Worm (Caenorhabditis elegans) whole organism, L4/young adult: ENCODE results near the gene Y64G10A.10.

ENCODE experiments used
- W03F9.2 ChIP-seq: fragments of 150-350 bp; optimal IDR thresholded peaks from 2 replicates; lab custom pipeline; 2014; ENCODE audit warnings: missing biosample characterization, missing genetic modification characterization
- dao-5 ChIP-seq: sonication (generic microtip); optimal IDR thresholded peaks from 2 replicates; lab custom pipeline; 2016; ENCODE audit warnings: missing genotype, missing genetic modification characterization, moderate library complexity, missing compliant biosample characterization
- him-1 ChIP-seq: sonication (generic microtip); optimal IDR thresholded peaks from 2 replicates; lab custom pipeline; 2016; ENCODE audit warnings: missing genotype, missing genetic modification reagents, missing genetic modification characterization, missing compliant biosample characterization

The Y64G10A.10 gene

DNA sequence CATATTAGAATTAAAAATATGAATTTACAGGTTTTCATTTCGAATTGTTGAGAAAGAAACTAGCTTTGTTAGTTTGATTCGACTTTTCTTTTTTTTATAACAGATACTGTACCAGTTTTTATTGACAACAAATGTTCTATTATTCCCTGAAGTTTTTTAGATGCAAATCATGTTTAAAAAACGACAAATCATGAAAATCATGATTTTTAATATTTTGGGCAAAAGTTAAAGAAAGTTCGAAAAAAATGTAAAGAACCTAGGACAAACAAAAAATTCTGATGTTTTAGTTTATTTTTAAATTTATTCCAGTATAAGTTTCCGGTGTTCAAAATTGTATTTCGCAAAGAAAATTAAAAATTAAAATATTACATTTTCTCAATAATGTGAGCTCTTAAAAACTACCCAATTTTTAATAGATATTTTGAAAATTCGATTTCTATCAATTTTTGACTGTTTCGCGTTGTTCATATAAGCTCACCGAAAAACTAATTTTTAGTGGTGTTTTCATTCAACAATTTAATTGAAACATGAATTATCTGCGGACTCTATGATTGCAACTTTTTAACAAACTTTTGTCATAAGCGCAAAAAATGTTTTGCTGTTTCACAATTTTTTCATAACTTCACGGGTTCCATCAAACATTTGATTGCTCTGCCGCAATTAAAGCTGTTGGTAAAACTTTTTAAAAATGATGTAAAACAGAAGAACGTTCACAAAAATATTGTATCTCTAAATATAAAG, at the start of gene Y64G10A.10:
TSS of gene Y64G10A.10 (minus strand) at position 51 of the 741 bp plus-strand sequence.
- TF ChIP-seq W03F9.2 (tag; lab: Kevin White, UChicago): no peak
- TF ChIP-seq him-1 (tag; lab: Kevin White, UChicago): no peak
- no peak for TF ChIP-seq dao-5 (tag; lab: Kevin White, UChicago)

DNA sequence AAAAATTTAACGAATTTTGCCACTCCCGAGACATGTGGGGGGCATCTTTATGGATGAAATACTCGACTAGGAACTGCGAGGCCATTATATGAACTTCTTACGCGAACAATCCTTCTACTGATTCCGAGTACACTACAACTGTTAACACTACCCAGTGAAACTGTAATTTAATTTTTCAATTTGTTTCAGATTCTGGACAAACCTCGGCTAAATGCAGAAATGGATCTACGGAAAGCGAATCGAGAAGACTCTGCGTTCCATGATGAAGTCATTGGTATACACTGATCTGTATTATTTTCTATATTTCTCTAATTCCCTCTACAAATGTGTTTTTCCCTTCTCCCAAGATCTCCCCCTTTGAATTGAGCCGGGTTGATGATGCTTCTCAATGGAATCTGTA, 43.7 kb upstream of the Y64G10A.10 start:
- no peak for TF ChIP-seq dao-5 (tag; lab: Kevin White, UChicago)
- TF ChIP-seq W03F9.2 (tag; lab: Kevin White, UChicago): no peak
- no peak for TF ChIP-seq him-1 (tag; lab: Kevin White, UChicago)

DNA sequence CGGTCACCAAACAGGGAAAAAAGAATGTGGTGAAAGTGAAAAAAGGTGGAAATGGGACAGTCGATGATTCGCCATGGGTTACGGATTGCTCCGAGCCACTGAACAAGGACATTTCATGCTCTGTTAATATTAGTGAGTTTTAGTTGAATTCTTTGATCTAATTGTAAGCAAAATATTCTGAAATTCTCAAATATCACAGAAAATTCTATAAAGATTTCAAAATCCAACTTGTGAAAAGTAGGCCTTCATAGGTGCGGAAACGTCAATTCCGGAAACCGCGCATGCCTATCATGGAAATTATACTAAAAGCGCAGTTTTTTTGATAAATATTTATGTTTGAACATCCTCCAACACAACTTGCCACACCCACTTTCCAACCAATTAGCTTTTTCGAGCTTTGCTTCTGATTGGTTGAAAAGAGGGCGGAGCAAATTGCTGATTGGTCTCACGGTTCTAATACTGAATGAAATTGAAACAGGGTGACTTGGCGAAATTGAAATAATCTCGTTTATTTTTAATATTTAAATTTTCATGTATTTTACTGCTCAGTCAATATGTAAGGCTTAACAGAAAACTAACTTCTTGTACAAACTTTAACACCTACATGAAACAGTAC, 35.6 kb upstream of the Y64G10A.10 start:
- TF ChIP-seq dao-5 (tag; lab: Kevin White, UChicago) (no peak), him-1 (tag; lab: Kevin White, UChicago) (no peak), W03F9.2 (tag; lab: Kevin White, UChicago) (no peak)

- TF ChIP-seq W03F9.2 (tag; lab: Kevin White, UChicago) (no peak), him-1 (tag; lab: Kevin White, UChicago) (no peak)
These were observed 34.9 kb upstream of the Y64G10A.10 start, which contains the start of gene ilcr-1 for ce11 chrIV:14276160-14276559. TSS of gene ilcr-1 (plus strand) at chrIV:14276460.

ce11 chrIV:14274834-14275233, 33.6 kb upstream of the Y64G10A.10 start:
- TF ChIP-seq him-1 (tag; lab: Kevin White, UChicago) (no peak), W03F9.2 (tag; lab: Kevin White, UChicago) (no peak), dao-5 (tag; lab: Kevin White, UChicago) (no peak)

DNA sequence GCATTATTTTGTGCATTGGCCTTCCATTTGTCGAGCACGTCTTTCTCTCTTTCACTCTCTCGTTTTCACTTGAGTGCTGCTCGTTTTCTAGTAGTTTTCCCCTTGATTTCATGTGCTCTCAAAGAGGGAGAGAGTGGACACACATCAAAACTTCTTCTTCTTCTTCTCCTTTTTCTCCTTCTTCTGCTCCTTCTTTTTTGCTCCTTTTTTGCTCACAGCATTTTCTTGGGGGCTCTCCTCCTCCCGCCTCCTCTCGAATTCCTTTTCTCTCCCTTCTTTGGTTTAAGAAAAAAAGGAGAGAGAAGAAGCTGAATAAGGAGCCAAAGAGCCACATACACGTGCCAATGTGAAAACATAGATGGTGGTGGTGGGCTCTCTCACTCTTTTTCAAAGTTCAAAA, 31.3 kb upstream of the Y64G10A.10 start:
- TF ChIP-seq him-1 (tag; lab: Kevin White, UChicago) (peak; percentile 72), dao-5 (tag; lab: Kevin White, UChicago) (no peak)

ce11 chrIV:14269932-14270331, 28.7 kb upstream of the Y64G10A.10 start:
- TF ChIP-seq him-1 (tag; lab: Kevin White, UChicago) (no peak), dao-5 (tag; lab: Kevin White, UChicago) (no peak), W03F9.2 (tag; lab: Kevin White, UChicago) (no peak)

DNA sequence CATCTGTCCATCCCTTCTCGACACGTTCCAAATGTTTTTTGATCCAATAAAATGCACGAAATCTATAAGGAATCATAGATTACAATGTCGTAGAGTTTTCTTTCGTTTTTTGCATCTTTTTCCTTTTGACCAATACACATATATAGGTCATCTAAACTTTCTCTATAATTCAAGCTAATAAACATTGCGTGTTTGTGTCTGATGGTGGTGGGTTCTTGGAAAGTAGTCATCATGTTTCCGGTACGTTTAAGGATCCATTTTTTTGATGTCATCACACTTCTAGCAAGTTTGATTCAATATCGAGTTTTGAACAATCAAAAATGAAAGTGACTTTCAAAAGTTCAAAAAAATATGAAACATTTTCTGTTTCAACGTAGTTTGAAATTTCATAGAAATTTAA, 27.6 kb upstream of the Y64G10A.10 start:
- TF ChIP-seq him-1 (tag; lab: Kevin White, UChicago) (no peak), W03F9.2 (tag; lab: Kevin White, UChicago) (no peak), dao-5 (tag; lab: Kevin White, UChicago) (no peak)

DNA sequence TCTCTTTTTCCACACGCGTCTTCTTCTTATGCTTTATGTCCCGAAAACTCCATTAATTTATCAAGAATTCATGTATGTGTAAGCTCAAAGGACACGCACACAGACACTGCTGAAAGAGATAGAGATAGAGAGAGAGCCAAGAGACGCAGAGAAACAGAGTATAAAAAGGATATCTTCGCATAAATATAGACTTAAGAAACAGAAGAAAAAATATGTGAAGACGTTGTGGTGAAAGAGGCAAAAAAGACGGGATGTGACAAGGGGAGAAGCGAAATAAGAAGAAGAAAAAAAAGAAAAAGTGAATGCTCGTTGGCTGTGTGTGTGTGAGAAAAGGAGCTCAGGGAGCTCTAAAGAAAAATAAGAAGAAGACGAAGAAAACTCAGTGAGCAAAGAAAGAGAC, 19.5 kb upstream of the Y64G10A.10 start:
- TF ChIP-seq him-1 (tag; lab: Kevin White, UChicago) (peak; percentile 77), dao-5 (tag; lab: Kevin White, UChicago) (no peak)

DNA sequence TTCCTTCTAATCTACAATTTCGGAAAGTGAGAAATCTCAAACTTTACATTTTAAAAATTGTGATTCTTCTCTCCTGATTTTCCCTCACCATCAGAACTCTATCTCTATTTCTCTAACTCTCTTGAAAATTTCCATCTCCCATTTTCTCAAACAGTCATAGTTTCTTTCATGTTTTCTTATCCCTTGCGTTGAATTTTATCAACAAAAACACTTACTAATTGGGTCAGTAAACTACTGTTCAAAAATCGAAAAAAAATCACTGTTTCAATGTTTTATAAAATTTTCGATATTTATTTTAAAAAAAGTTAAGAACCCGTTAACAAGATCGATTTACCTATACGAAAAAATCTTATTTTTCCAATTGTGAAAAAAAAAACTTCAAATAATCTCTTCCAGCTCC, 18.0 kb upstream of the Y64G10A.10 start:
- TF ChIP-seq dao-5 (tag; lab: Kevin White, UChicago) (no peak), W03F9.2 (tag; lab: Kevin White, UChicago) (no peak), him-1 (tag; lab: Kevin White, UChicago) (no peak)

ce11 chrIV:14257528-14257927, 16.3 kb upstream of the Y64G10A.10 start:
- TF ChIP-seq W03F9.2 (tag; lab: Kevin White, UChicago) (no peak), him-1 (tag; lab: Kevin White, UChicago) (no peak), dao-5 (tag; lab: Kevin White, UChicago) (no peak)

- TF ChIP-seq dao-5 (tag; lab: Kevin White, UChicago) (no peak), W03F9.2 (tag; lab: Kevin White, UChicago) (no peak), him-1 (tag; lab: Kevin White, UChicago) (no peak)
These were observed 14.4 kb upstream of the Y64G10A.10 start for ce11 chrIV:14255605-14256004.

DNA sequence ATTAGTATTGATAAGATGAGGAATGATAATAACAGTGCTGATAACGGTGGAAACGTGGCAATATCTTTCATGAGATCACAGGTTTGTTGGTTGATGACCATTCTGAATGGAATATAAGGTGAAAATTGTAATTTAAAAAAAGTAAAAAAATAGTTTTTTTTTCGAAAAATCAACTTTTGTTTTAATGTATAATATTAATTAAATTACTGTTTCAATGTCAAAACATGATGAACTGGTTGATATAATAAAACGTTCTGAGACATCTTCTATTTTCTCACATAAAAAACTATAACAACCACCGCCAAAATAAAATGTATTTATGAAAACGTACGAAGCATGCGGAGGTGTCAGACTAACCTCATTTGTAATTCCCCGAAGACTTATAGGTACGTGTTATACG, 8.9 kb upstream of the Y64G10A.10 start, which contains the start of gene srab-24:
TSS of gene srab-24 (minus strand) at position 101 of the 400 bp plus-strand sequence.
- TF ChIP-seq W03F9.2 (tag; lab: Kevin White, UChicago): no peak
- no peak for TF ChIP-seq dao-5 (tag; lab: Kevin White, UChicago)
- no peak for TF ChIP-seq him-1 (tag; lab: Kevin White, UChicago)

DNA sequence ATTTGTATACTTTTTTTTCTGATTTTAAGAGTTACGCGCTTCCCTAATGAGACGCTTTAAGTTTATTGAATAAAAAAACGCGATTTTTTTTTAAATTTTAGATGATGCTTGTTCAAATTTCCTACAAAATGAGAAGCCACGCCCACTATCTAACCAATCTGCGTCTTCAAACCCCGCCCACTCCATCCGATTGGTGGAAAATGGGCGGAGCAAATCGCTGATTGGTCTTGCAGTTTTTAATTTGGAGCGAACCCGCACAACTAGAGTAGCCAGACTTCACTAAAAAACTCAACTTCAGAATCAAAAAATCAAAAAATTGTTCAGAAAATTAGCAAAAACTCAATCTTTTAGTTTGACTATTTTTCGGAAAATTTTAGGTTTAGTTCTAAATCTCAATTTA, 8.2 kb upstream of the Y64G10A.10 start:
- TF ChIP-seq W03F9.2 (tag; lab: Kevin White, UChicago) (no peak), him-1 (tag; lab: Kevin White, UChicago) (no peak), dao-5 (tag; lab: Kevin White, UChicago) (no peak)
